Fruit fly (Drosophila melanogaster) whole organism, embryonic: ENCODE results near the gene CG1635.
A peak's percentile ranks its signal among the peaks of the same experiment; 100 is the strongest.

Source experiments
- B-H2 ChIP-seq: fragments of 200-800 bp; sonication (Bioruptor generic); optimal IDR thresholded peaks from 2 replicates; lab custom pipeline; 2018; ENCODE audit warnings: missing biosample characterization, mild to moderate bottlenecking, missing genetic modification characterization
- Bteb2 ChIP-seq: fragments of 200-800 bp; sonication (Bioruptor generic); optimal IDR thresholded peaks from 2 replicates; lab custom pipeline; 2016; ENCODE audit warnings: missing biosample characterization, missing genetic modification characterization
- CG1024 ChIP-seq: fragments of 200-800 bp; sonication (Bioruptor generic); IDR thresholded peaks from 2 replicates; pipeline ENCODE4 v1.3.6; 2022; ENCODE audit warnings: missing biosample characterization, missing genetic modification characterization
- CG10543 ChIP-seq: fragments of 200-800 bp; sonication (Bioruptor generic); optimal IDR thresholded peaks from 3 replicates; lab custom pipeline; 2017; ENCODE audit warnings: missing biosample characterization, mild to moderate bottlenecking, missing genetic modification characterization, moderate library complexity
- CG13624 ChIP-seq: fragments of 200-800 bp; sonication (Bioruptor generic); optimal IDR thresholded peaks from 2 replicates; lab custom pipeline; 2016; ENCODE audit warnings: missing biosample characterization, missing genetic modification characterization
- CG15073 ChIP-seq: fragments of 200-800 bp; sonication (Bioruptor generic); optimal IDR thresholded peaks from 2 replicates; lab custom pipeline; 2016; ENCODE audit warnings: missing biosample characterization, missing genetic modification characterization
- CG15514 ChIP-seq: fragments of 200-800 bp; sonication (Bioruptor generic); optimal IDR thresholded peaks from 3 replicates; lab custom pipeline; 2017; ENCODE audit warnings: missing biosample characterization, missing genetic modification characterization, mild to moderate bottlenecking, moderate library complexity, missing genetic modification reagents
- CG18619 ChIP-seq: fragments of 200-800 bp; sonication (Bioruptor generic); optimal IDR thresholded peaks from 3 replicates; lab custom pipeline; 2017; ENCODE audit warnings: missing biosample characterization, mild to moderate bottlenecking, missing genetic modification characterization
- CG2712 ChIP-seq: fragments of 200-800 bp; optimal IDR thresholded peaks from 3 replicates; lab custom pipeline; 2019; ENCODE audit warnings: missing biosample characterization, mild to moderate bottlenecking, missing genetic modification characterization, moderate library complexity
- CG4424 ChIP-seq: fragments of 200-800 bp; sonication (Bioruptor generic); optimal IDR thresholded peaks from 3 replicates; lab custom pipeline; 2016; ENCODE audit warnings: missing biosample characterization, missing genetic modification characterization
- CG6654 ChIP-seq: fragments of 200-800 bp; sonication (Bioruptor generic); optimal IDR thresholded peaks from 2 replicates; lab custom pipeline; 2017; ENCODE audit warnings: missing biosample characterization, mild to moderate bottlenecking, missing genetic modification characterization
- CG6791 ChIP-seq: fragments of 200-800 bp; sonication (Bioruptor generic); IDR thresholded peaks from 3 replicates; pipeline ENCODE4 v1.3.6; 2022; ENCODE audit warnings: missing biosample characterization, missing genetic modification characterization; ENCODE audit not compliant: partially characterized antibody
- CG8944 ChIP-seq: fragments of 200-800 bp; sonication (Bioruptor generic); optimal IDR thresholded peaks from 3 replicates; lab custom pipeline; 2016; ENCODE audit warnings: missing biosample characterization, missing genetic modification characterization
- CG9876 ChIP-seq: fragments of 200-800 bp; sonication (Bioruptor generic); optimal IDR thresholded peaks from 2 replicates; lab custom pipeline; 2016; ENCODE audit warnings: missing biosample characterization, missing genetic modification characterization
- CG9932 ChIP-seq: fragments of 200-800 bp; sonication (Bioruptor generic); IDR thresholded peaks from 2 replicates; pipeline ENCODE4 v1.3.6; 2022; ENCODE audit warnings: missing biosample characterization, missing genetic modification characterization
- D ChIP-seq, 2 experiments: fragments of 200-800 bp in 1 of 2; fragments of >200 bp in 1 of 2; sonication (Bioruptor generic) in 1 of 2; optimal IDR thresholded peaks; 2 replicates in 1 of 2; 3 replicates in 1 of 2; lab custom pipeline; 2017; ENCODE audit warnings: mild to moderate bottlenecking in 1 of 2, missing biosample characterization in 1 of 2, missing genetic modification characterization in 1 of 2, missing genetic modification reagents in 1 of 2
- Dll ChIP-seq: fragments of 200-800 bp; sonication (Bioruptor generic); IDR thresholded peaks from 4 replicates; pipeline ENCODE4 v1.3.6; 2022; ENCODE audit warnings: missing biosample characterization, missing genetic modification characterization; ENCODE audit not compliant: partially characterized antibody
- Drgx ChIP-seq: fragments of 200-800 bp; sonication (Bioruptor generic); IDR thresholded peaks from 2 replicates; pipeline ENCODE4 v1.3.6; 2022; ENCODE audit warnings: missing biosample characterization, missing genetic modification characterization
- Myb ChIP-seq: fragments of 200-800 bp; sonication (Bioruptor generic); optimal IDR thresholded peaks from 2 replicates; lab custom pipeline; 2016; ENCODE audit warnings: missing biosample characterization, missing genetic modification characterization
- NFAT ChIP-seq: fragments of 200-800 bp; sonication (Bioruptor generic); IDR thresholded peaks from 2 replicates; pipeline ENCODE4 v1.3.6; 2022; ENCODE audit warnings: missing biosample characterization, missing genetic modification characterization
- Opbp ChIP-seq: fragments of 200-800 bp; sonication (Bioruptor generic); IDR thresholded peaks from 3 replicates; pipeline ENCODE4 v1.3.6; 2022; ENCODE audit warnings: missing biosample characterization, missing genetic modification characterization; ENCODE audit not compliant: partially characterized antibody
- Stat92E ChIP-seq, 3 experiments: fragments of >200 bp in 2 of 3; fragments of 200-800 bp in 1 of 3; sonication (Bioruptor generic) in 1 of 3; optimal IDR thresholded peaks; 2 replicates each; lab custom pipeline; 2017 to 2019; ENCODE audit warnings: missing biosample characterization in 3 of 3, missing genetic modification characterization in 3 of 3, mild to moderate bottlenecking in 1 of 3, moderate library complexity in 1 of 3
- Xbp1 ChIP-seq: fragments of 200-800 bp; sonication (Bioruptor generic); optimal IDR thresholded peaks from 3 replicates; lab custom pipeline; 2016; ENCODE audit warnings: missing biosample characterization, mild to moderate bottlenecking, missing genetic modification characterization
- YL-1 ChIP-seq: fragments of 200-800 bp; sonication (Bioruptor generic); optimal IDR thresholded peaks from 3 replicates; lab custom pipeline; 2017; ENCODE audit warnings: missing biosample characterization, mild to moderate bottlenecking, missing genetic modification characterization
- ase ChIP-seq: fragments of 200-800 bp; sonication (Bioruptor generic); IDR thresholded peaks from 3 replicates; pipeline ENCODE4 v1.3.6; 2022; ENCODE audit warnings: missing biosample characterization, missing genetic modification characterization
- bab2 ChIP-seq: fragments of 200-800 bp; sonication (Bioruptor generic); optimal IDR thresholded peaks from 2 replicates; lab custom pipeline; 2016; ENCODE audit warnings: missing biosample characterization, missing genetic modification characterization
- cas ChIP-seq: fragments of 200-800 bp; sonication (Bioruptor generic); IDR thresholded peaks from 2 replicates; pipeline ENCODE4 v1.3.6; 2022; ENCODE audit warnings: missing biosample characterization, missing genetic modification characterization
- ci ChIP-seq: fragments of 200-800 bp; sonication (Bioruptor generic); IDR thresholded peaks from 3 replicates; pipeline ENCODE4 v1.3.6; 2022; ENCODE audit warnings: missing biosample characterization, missing genetic modification characterization
- fd64A ChIP-seq: fragments of 200-800 bp; sonication (Bioruptor generic); optimal IDR thresholded peaks from 3 replicates; lab custom pipeline; 2018; ENCODE audit warnings: missing biosample characterization, mild to moderate bottlenecking, missing genetic modification characterization
- fru ChIP-seq: fragments of >200 bp; optimal IDR thresholded peaks from 2 replicates; lab custom pipeline; 2017
- gem ChIP-seq: fragments of 200-800 bp; sonication (Bioruptor generic); optimal IDR thresholded peaks from 2 replicates; lab custom pipeline; 2019; ENCODE audit warnings: missing biosample characterization, mild to moderate bottlenecking, missing genetic modification characterization, moderate library complexity
- her ChIP-seq: fragments of 200-800 bp; sonication (Bioruptor generic); optimal IDR thresholded peaks from 2 replicates; lab custom pipeline; 2016; ENCODE audit warnings: missing biosample characterization, missing genetic modification characterization
- inv ChIP-seq: fragments of 200-800 bp; sonication (Bioruptor generic); IDR thresholded peaks from 2 replicates; pipeline ENCODE4 v1.3.6; 2022; ENCODE audit warnings: missing biosample characterization, missing genetic modification characterization; ENCODE audit not compliant: partially characterized antibody
- knrl ChIP-seq: fragments of 200-800 bp; sonication (Bioruptor generic); IDR thresholded peaks from 3 replicates; pipeline ENCODE4 v1.3.6; 2022; ENCODE audit warnings: missing biosample characterization, missing genetic modification characterization; ENCODE audit not compliant: partially characterized antibody
- lab ChIP-seq: fragments of 200-800 bp; sonication (Bioruptor generic); optimal IDR thresholded peaks from 3 replicates; lab custom pipeline; 2017; ENCODE audit warnings: missing biosample characterization, missing genetic modification characterization, mild to moderate bottlenecking, moderate library complexity, missing genetic modification reagents
- mirr ChIP-seq: fragments of 200-800 bp; sonication (Bioruptor generic); optimal IDR thresholded peaks from 3 replicates; lab custom pipeline; 2018; ENCODE audit warnings: missing biosample characterization, mild to moderate bottlenecking, missing genetic modification characterization
- nerfin-2 ChIP-seq: fragments of 200-800 bp; sonication (Bioruptor generic); IDR thresholded peaks from 2 replicates; pipeline ENCODE4 v1.3.6; 2022; ENCODE audit warnings: missing biosample characterization, missing genetic modification characterization; ENCODE audit not compliant: partially characterized antibody
- nom ChIP-seq: fragments of 200-800 bp; sonication (Bioruptor generic); optimal IDR thresholded peaks from 2 replicates; lab custom pipeline; 2017; ENCODE audit warnings: missing biosample characterization, missing genetic modification characterization, mild to moderate bottlenecking, moderate library complexity, missing genetic modification reagents
- otp ChIP-seq: fragments of 200-800 bp; sonication (Bioruptor generic); IDR thresholded peaks from 3 replicates; pipeline ENCODE4, ENCODE4 v1.3.6; 2022; ENCODE audit warnings: missing biosample characterization, missing genetic modification characterization
- peb ChIP-seq: fragments of 200-800 bp; sonication (Bioruptor generic); IDR thresholded peaks from 2 replicates; pipeline ENCODE4 v1.3.6; 2022; ENCODE audit warnings: missing biosample characterization, missing genetic modification characterization
- pros ChIP-seq: fragments of 200-800 bp; sonication (Bioruptor generic); optimal IDR thresholded peaks from 3 replicates; lab custom pipeline; 2019; ENCODE audit warnings: missing biosample characterization, mild to moderate bottlenecking, missing genetic modification characterization, moderate library complexity
- ro ChIP-seq: fragments of 200-800 bp; sonication (Bioruptor generic); IDR thresholded peaks from 2 replicates; pipeline ENCODE4 v1.3.6; 2022; ENCODE audit warnings: missing biosample characterization, missing genetic modification characterization
- sim ChIP-seq: fragments of 200-800 bp; sonication (Bioruptor generic); IDR thresholded peaks from 2 replicates; pipeline ENCODE4 v1.3.6; 2022; ENCODE audit warnings: missing biosample characterization, missing genetic modification characterization
- sna ChIP-seq: fragments of 200-800 bp; sonication (Bioruptor generic); IDR thresholded peaks from 2 replicates; pipeline ENCODE4 v1.3.6; 2022; ENCODE audit warnings: missing biosample characterization, missing genetic modification characterization; ENCODE audit not compliant: partially characterized antibody
- sr ChIP-seq: fragments of 200-800 bp; sonication (Bioruptor generic); IDR thresholded peaks from 3 replicates; pipeline ENCODE4 v1.3.6; 2022; ENCODE audit warnings: missing biosample characterization, missing genetic modification characterization
- tna ChIP-seq: fragments of 200-800 bp; sonication (Bioruptor generic); IDR thresholded peaks from 2 replicates; pipeline ENCODE4 v1.3.6; 2022; ENCODE audit warnings: missing biosample characterization, missing genetic modification characterization; ENCODE audit not compliant: partially characterized antibody
- trem ChIP-seq: fragments of 200-800 bp; optimal IDR thresholded peaks from 3 replicates; lab custom pipeline; 2019; ENCODE audit warnings: missing biosample characterization, mild to moderate bottlenecking, missing genetic modification characterization, moderate library complexity
- tup ChIP-seq: fragments of 200-800 bp; sonication (Bioruptor generic); optimal IDR thresholded peaks from 2 replicates; lab custom pipeline; 2016; ENCODE audit warnings: missing biosample characterization, mild to moderate bottlenecking, missing genetic modification characterization, moderate library complexity

The CG1635 gene

dm6 chr3R:31566738-31567137 is 21.7 kb upstream of the CG1635 start (continued):
- TF ChIP-seq Stat92E (GFP tag; optimal IDR thresholded peaks at IDR 0.05; lab: Kevin White, UChicago) (peak in 1 of 3 experiments; percentile 26), ci (peak; percentile 86), CG9932 (GFP tag; lab: Robert Waterston, UW) (no peak), cas (GFP tag; lab: Robert Waterston, UW) (no peak)

dm6 chr3R:31571885-31572292 is 16.6 kb upstream of the CG1635 start, which contains the start of gene gammaCOP:
Gene gammaCOP (plus strand): TSS chr3R:31572143.
- peak; percentile 79 for TF ChIP-seq nerfin-2 (GFP tag; lab: Robert Waterston, UW)
- peak; percentile 10 for TF ChIP-seq CG4424 (GFP tag; lab: Kevin White, UChicago)
- TF ChIP-seq Opbp (GFP tag; lab: Robert Waterston, UW): peak; percentile 75; the same call in 1 of the 3 replicates
- peak; percentile 36 for TF ChIP-seq CG2712 (tag; lab: Kevin White, UChicago)
- TF ChIP-seq Bteb2 (GFP tag; lab: Kevin White, UChicago): no peak
- no peak for TF ChIP-seq peb (GFP tag; lab: Robert Waterston, UW)
- peak; percentile 99 for TF ChIP-seq CG15514 (GFP tag; lab: Kevin White, UChicago)
- TF ChIP-seq pros (GFP tag; lab: Kevin White, UChicago): no peak
- no peak for TF ChIP-seq CG6654
- TF ChIP-seq CG1024 (GFP tag; lab: Robert Waterston, UW): no peak
- TF ChIP-seq sr (GFP tag; lab: Robert Waterston, UW): no peak
- no peak for TF ChIP-seq NFAT (GFP tag; lab: Robert Waterston, UW)
- TF ChIP-seq ase (GFP tag; lab: Robert Waterston, UW): no peak
- peak; percentile 91 for TF ChIP-seq tna
- TF ChIP-seq CG13624 (GFP tag; lab: Kevin White, UChicago): peak; percentile 55
- TF ChIP-seq ro (GFP tag; lab: Robert Waterston, UW): no peak
- no peak for TF ChIP-seq lab (GFP tag; lab: Kevin White, UChicago)
- TF ChIP-seq CG6791 (GFP tag; lab: Robert Waterston, UW): peak; percentile 78; the same call in 2 of the 3 replicates
- TF ChIP-seq CG10543: no peak
- peak; percentile 98 for TF ChIP-seq Dll (GFP tag; lab: Robert Waterston, UW)
- no peak for TF ChIP-seq mirr (GFP tag; lab: Kevin White, UChicago)
- TF ChIP-seq knrl: peak; percentile 90
- TF ChIP-seq tup (GFP tag; lab: Kevin White, UChicago): no peak
- TF ChIP-seq Drgx (GFP tag; lab: Robert Waterston, UW): no peak
- peak; percentile 37 for TF ChIP-seq Myb (GFP tag; lab: Kevin White, UChicago)
- TF ChIP-seq CG18619 (GFP tag; lab: Kevin White, UChicago): no peak
- TF ChIP-seq CG8944 (GFP tag; lab: Kevin White, UChicago): no peak
- TF ChIP-seq D (optimal IDR thresholded peaks at IDR 0.05; lab: Kevin White, UChicago): no peak
- no peak for TF ChIP-seq D (GFP tag; optimal IDR thresholded peaks at IDR 0.05; lab: Kevin White, UChicago)
- TF ChIP-seq sim (GFP tag; lab: Robert Waterston, UW): no peak
- TF ChIP-seq sna (GFP tag; lab: Robert Waterston, UW): peak; percentile 97
- TF ChIP-seq fru (lab: Kevin White, UChicago): no peak
- TF ChIP-seq fd64A (GFP tag; lab: Kevin White, UChicago): no peak
- no peak for TF ChIP-seq nom (GFP tag; lab: Kevin White, UChicago)
- peak; percentile 68 for TF ChIP-seq YL-1 (GFP tag; lab: Kevin White, UChicago)
- peak; percentile 71 for TF ChIP-seq trem (tag; lab: Kevin White, UChicago)
- TF ChIP-seq B-H2 (GFP tag; lab: Kevin White, UChicago): no peak
- TF ChIP-seq her: peak; percentile 15
- peak; percentile 85 for TF ChIP-seq inv (GFP tag; lab: Robert Waterston, UW)
- no peak for TF ChIP-seq otp (GFP tag; lab: Robert Waterston, UW)
- peak; percentile 77 for TF ChIP-seq Xbp1 (GFP tag; lab: Kevin White, UChicago)
- TF ChIP-seq CG9876 (GFP tag; lab: Kevin White, UChicago): no peak
- no peak for TF ChIP-seq CG15073
- TF ChIP-seq bab2 (GFP tag; lab: Kevin White, UChicago): peak; percentile 31
- no peak for TF ChIP-seq gem (tag; lab: Kevin White, UChicago)
